Worm (Caenorhabditis elegans) whole organism, young adult: ENCODE results near the gene R05D3.3.
A peak's percentile ranks its signal among the peaks of the same experiment; 100 is the strongest.

ENCODE experiments used
- B0019.2 ChIP-seq: fragments of 200-800 bp; sonication (Bioruptor generic); conservative IDR thresholded peaks from 2 replicates; pipeline ENCODE4 v1.3.6; 2022; ENCODE audit warnings: missing genetic modification reagents, missing genetic modification characterization, missing compliant biosample characterization
- B0336.3 ChIP-seq: fragments of 200-800 bp; sonication (Bioruptor generic); IDR thresholded peaks from 2 replicates; pipeline ENCODE4 v1.3.6; 2022; ENCODE audit warnings: missing genetic modification characterization, missing compliant biosample characterization
- C06A6.2 ChIP-seq: fragments of 200-800 bp; sonication (Bioruptor generic); conservative IDR thresholded peaks from 2 replicates; pipeline ENCODE4 v1.3.6; 2022; ENCODE audit warnings: missing genetic modification characterization, missing compliant biosample characterization
- D2030.7 ChIP-seq: fragments of 200-800 bp; sonication (Bioruptor generic); IDR thresholded peaks from 2 replicates; pipeline ENCODE4 v1.3.6; 2022; ENCODE audit warnings: missing genetic modification reagents, missing genetic modification characterization, missing compliant biosample characterization
- F10E7.11 ChIP-seq: sonication (generic microtip); optimal IDR thresholded peaks from 2 replicates; lab custom pipeline; 2017; ENCODE audit warnings: mild to moderate bottlenecking, missing genetic modification characterization, moderate library complexity, missing compliant biosample characterization
- F39B2.1 ChIP-seq: fragments of 200-800 bp; sonication (Bioruptor generic); IDR thresholded peaks from 2 replicates; pipeline ENCODE4 v1.3.6; 2022; ENCODE audit warnings: missing genetic modification reagents, missing genetic modification characterization, missing compliant biosample characterization
- F49E8.2 ChIP-seq: sonication (generic microtip); optimal IDR thresholded peaks from 3 replicates; lab custom pipeline; 2017; ENCODE audit warnings: missing genetic modification characterization, mild to moderate bottlenecking, missing compliant biosample characterization, antibody characterized with exemption, moderate library complexity; ENCODE audit not compliant: insufficient read depth
- F52B5.7 ChIP-seq: sonication (generic microtip); optimal IDR thresholded peaks from 2 replicates; lab custom pipeline; 2016; ENCODE audit warnings: mild to moderate bottlenecking, missing genetic modification characterization, missing compliant biosample characterization
- F55B11.4 ChIP-seq: sonication (generic microtip); optimal IDR thresholded peaks from 2 replicates; lab custom pipeline; 2016; ENCODE audit warnings: missing compliant biosample characterization, missing genetic modification characterization, borderline replicate concordance; ENCODE audit not compliant: insufficient read depth
- F57C9.4 ChIP-seq: sonication (generic microtip); optimal IDR thresholded peaks from 2 replicates; lab custom pipeline; 2017; ENCODE audit warnings: mild to moderate bottlenecking, missing genetic modification characterization, missing compliant biosample characterization
- Y53F4B.3 ChIP-seq: fragments of 200-800 bp; sonication (Bioruptor generic); IDR thresholded peaks from 2 replicates; pipeline ENCODE4 v1.3.6; 2022; ENCODE audit warnings: missing genetic modification reagents, missing genetic modification characterization, missing compliant biosample characterization
- Y79H2A.3 ChIP-seq: fragments of 200-800 bp; sonication (Bioruptor generic); conservative IDR thresholded peaks from 2 replicates; pipeline ENCODE4 v1.3.6; 2022; ENCODE audit warnings: missing genetic modification reagents, missing genetic modification characterization, missing compliant biosample characterization
- Y95B8A.8 ChIP-seq: fragments of 200-800 bp; sonication (Bioruptor generic); IDR thresholded peaks from 2 replicates; pipeline ENCODE4 v1.3.6; 2022; ENCODE audit warnings: missing genetic modification reagents, missing genetic modification characterization, missing compliant biosample characterization
- aptf-2 ChIP-seq: fragments of 200-800 bp; sonication (Bioruptor generic); conservative IDR thresholded peaks from 2 replicates; pipeline ENCODE4 v1.3.6; 2022; ENCODE audit warnings: missing genetic modification reagents, missing genetic modification characterization, missing compliant biosample characterization
- attf-5 ChIP-seq: fragments of 200-800 bp; sonication (Bioruptor generic); optimal IDR thresholded peaks from 2 replicates; lab custom pipeline; 2018; ENCODE audit warnings: mild to moderate bottlenecking, missing genetic modification characterization, missing compliant biosample characterization
- attf-6 ChIP-seq: fragments of 200-800 bp; sonication (Bioruptor generic); IDR thresholded peaks from 2 replicates; pipeline ENCODE4 v1.3.6; 2022; ENCODE audit warnings: missing genetic modification reagents, missing genetic modification characterization, missing compliant biosample characterization
- ccch-3 ChIP-seq: fragments of 200-800 bp; sonication (Bioruptor generic); optimal IDR thresholded peaks from 2 replicates; lab custom pipeline; 2018; ENCODE audit warnings: mild to moderate bottlenecking, missing genetic modification characterization, missing compliant biosample characterization
- cebp-2 ChIP-seq: fragments of 200-800 bp; sonication (Bioruptor generic); IDR thresholded peaks from 2 replicates; pipeline ENCODE4 v1.3.6; 2022; ENCODE audit warnings: missing genetic modification characterization, missing compliant biosample characterization
- ceh-27 ChIP-seq: fragments of 200-800 bp; sonication (Bioruptor generic); optimal IDR thresholded peaks from 2 replicates; lab custom pipeline; 2018; ENCODE audit warnings: mild to moderate bottlenecking, missing genetic modification characterization, moderate library complexity, missing compliant biosample characterization
- ceh-58 ChIP-seq: fragments of 200-800 bp; sonication (Bioruptor generic); IDR thresholded peaks from 2 replicates; pipeline ENCODE4 v1.3.6; 2022; ENCODE audit warnings: missing genetic modification characterization, missing compliant biosample characterization
- ceh-79 ChIP-seq: sonication (generic microtip); optimal IDR thresholded peaks from 2 replicates; lab custom pipeline; 2017; ENCODE audit warnings: mild to moderate bottlenecking, missing genetic modification characterization, missing compliant biosample characterization
- ceh-91 ChIP-seq: fragments of 200-800 bp; sonication (Bioruptor generic); IDR thresholded peaks from 2 replicates; pipeline ENCODE4 v1.3.6; 2022; ENCODE audit warnings: missing genetic modification reagents, missing genetic modification characterization, missing compliant biosample characterization
- die-1 ChIP-seq: sonication (generic microtip); optimal IDR thresholded peaks from 2 replicates; lab custom pipeline; 2016; ENCODE audit warnings: missing genotype, mild to moderate bottlenecking, missing genetic modification characterization, missing compliant biosample characterization
- dpl-1 ChIP-seq: fragments of 150-350 bp; optimal IDR thresholded peaks from 2 replicates; lab custom pipeline; 2014; ENCODE audit warnings: missing biosample characterization, missing genetic modification reagents, missing genetic modification characterization
- efl-1 ChIP-seq: fragments of 150-350 bp; optimal IDR thresholded peaks from 2 replicates; lab custom pipeline; 2014; ENCODE audit warnings: missing biosample characterization, missing genetic modification reagents, missing genetic modification characterization
- fkh-3 ChIP-seq: sonication (generic microtip); optimal IDR thresholded peaks from 2 replicates; lab custom pipeline; 2016; ENCODE audit warnings: mild to moderate bottlenecking, missing genetic modification characterization, missing compliant biosample characterization
- hlh-26 ChIP-seq: fragments of 200-800 bp; sonication (Bioruptor generic); conservative IDR thresholded peaks from 2 replicates; pipeline ENCODE4 v1.3.6; 2022; ENCODE audit warnings: missing genetic modification reagents, missing genetic modification characterization, missing compliant biosample characterization
- hrde-1 ChIP-seq: sonication (generic microtip); optimal IDR thresholded peaks from 2 replicates; lab custom pipeline; 2016; ENCODE audit warnings: missing genetic modification characterization, mild to moderate bottlenecking, missing compliant biosample characterization, moderate library complexity, missing genotype, missing genetic modification reagents, borderline replicate concordance
- hsf-1 ChIP-seq: fragments of 200-800 bp; sonication (Bioruptor generic); IDR thresholded peaks from 2 replicates; pipeline ENCODE4 v1.3.6; 2022; ENCODE audit warnings: missing genetic modification reagents, missing genetic modification characterization, missing compliant biosample characterization
- lin-26 ChIP-seq: fragments of 200-800 bp; sonication (Bioruptor generic); IDR thresholded peaks from 2 replicates; pipeline ENCODE4 v1.3.6; 2022; ENCODE audit warnings: missing genetic modification reagents, missing genetic modification characterization, missing compliant biosample characterization
- lin-54 ChIP-seq: fragments of 200-800 bp; sonication (Bioruptor generic); optimal IDR thresholded peaks from 2 replicates; lab custom pipeline; 2018; ENCODE audit warnings: mild to moderate bottlenecking, missing genetic modification characterization, missing compliant biosample characterization
- lsl-1 ChIP-seq: fragments of 200-800 bp; sonication (Bioruptor generic); optimal IDR thresholded peaks from 2 replicates; lab custom pipeline; 2018; ENCODE audit warnings: mild to moderate bottlenecking, missing genetic modification characterization, moderate library complexity, missing compliant biosample characterization
- lsy-27 ChIP-seq: sonication (generic microtip); optimal IDR thresholded peaks from 2 replicates; lab custom pipeline; 2017; ENCODE audit warnings: missing genetic modification characterization, mild to moderate bottlenecking, missing compliant biosample characterization, antibody characterized with exemption, missing genotype, borderline replicate concordance; ENCODE audit not compliant: insufficient read depth
- madf-3 ChIP-seq: fragments of 200-800 bp; sonication (Bioruptor generic); IDR thresholded peaks from 2 replicates; pipeline ENCODE4 v1.3.6; 2022; ENCODE audit warnings: missing genetic modification reagents, missing genetic modification characterization, missing compliant biosample characterization
- madf-6 ChIP-seq: fragments of 200-800 bp; sonication (Bioruptor generic); IDR thresholded peaks from 2 replicates; pipeline ENCODE4 v1.3.6; 2022; ENCODE audit warnings: missing genetic modification reagents, missing genetic modification characterization, missing compliant biosample characterization
- madf-8 ChIP-seq: fragments of 200-800 bp; sonication (Bioruptor generic); conservative IDR thresholded peaks from 2 replicates; pipeline ENCODE4 v1.3.6; 2022; ENCODE audit warnings: missing genetic modification reagents, missing genetic modification characterization, missing compliant biosample characterization
- mes-4 ChIP-seq: sonication (generic microtip); optimal IDR thresholded peaks from 2 replicates; lab custom pipeline; 2016; ENCODE audit warnings: missing genotype, missing genetic modification characterization, missing compliant biosample characterization
- nhr-179 ChIP-seq: sonication (generic microtip); optimal IDR thresholded peaks from 2 replicates; lab custom pipeline; 2016; ENCODE audit warnings: mild to moderate bottlenecking, missing genetic modification characterization, missing compliant biosample characterization
- rcor-1 ChIP-seq: fragments of 200-800 bp; sonication (Bioruptor generic); IDR thresholded peaks from 2 replicates; pipeline ENCODE4 v1.3.6; 2022; ENCODE audit warnings: missing genetic modification reagents, missing genetic modification characterization, missing compliant biosample characterization
- sea-2 ChIP-seq: fragments of 200-800 bp; sonication (Bioruptor generic); IDR thresholded peaks from 2 replicates; pipeline ENCODE4 v1.3.6; 2022; ENCODE audit warnings: missing genetic modification characterization, missing compliant biosample characterization
- snpc-1.1 ChIP-seq: sonication (generic microtip); optimal IDR thresholded peaks from 2 replicates; lab custom pipeline; 2017; ENCODE audit warnings: missing genetic modification characterization, mild to moderate bottlenecking, missing compliant biosample characterization, antibody characterized with exemption, moderate library complexity, missing genotype, missing genetic modification reagents; ENCODE audit not compliant: insufficient read depth
- snpc-1.3 ChIP-seq: sonication (generic microtip); optimal IDR thresholded peaks from 2 replicates; lab custom pipeline; 2017; ENCODE audit warnings: missing genetic modification characterization, mild to moderate bottlenecking, missing compliant biosample characterization, antibody characterized with exemption, moderate library complexity, missing genotype, missing genetic modification reagents; ENCODE audit not compliant: insufficient read depth
- snpc-3.4 ChIP-seq: sonication (generic microtip); optimal IDR thresholded peaks from 2 replicates; lab custom pipeline; 2017; ENCODE audit warnings: missing genetic modification characterization, mild to moderate bottlenecking, missing compliant biosample characterization, antibody characterized with exemption, moderate library complexity, missing genotype, missing genetic modification reagents
- tbx-9 ChIP-seq: sonication (generic microtip); optimal IDR thresholded peaks from 2 replicates; lab custom pipeline; 2016; ENCODE audit warnings: borderline replicate concordance, missing genetic modification characterization, inconsistent platforms, missing compliant biosample characterization
- ztf-22 ChIP-seq: fragments of 200-800 bp; sonication (Bioruptor generic); optimal IDR thresholded peaks from 2 replicates; lab custom pipeline; 2018; ENCODE audit warnings: mild to moderate bottlenecking, missing genetic modification characterization, moderate library complexity, missing compliant biosample characterization
- ztf-6 ChIP-seq: fragments of 200-800 bp; sonication (Bioruptor generic); IDR thresholded peaks from 2 replicates; pipeline ENCODE4 v1.3.6; 2022; ENCODE audit warnings: missing genetic modification reagents, missing genetic modification characterization, missing compliant biosample characterization

R05D3.3 gene

ce11 chrIII:8355462-8355815, 8.4 kb upstream of the R05D3.3 start (continued):
- TF ChIP-seq lin-26 (no peak), B0019.2 (GFP tag; lab: Robert Waterston, UW) (peak; percentile 70), ceh-58 (GFP tag; lab: Robert Waterston, UW) (no peak), madf-6 (peak; percentile 84), madf-8 (GFP tag; lab: Robert Waterston, UW) (peak; percentile 64), ceh-91 (GFP tag; lab: Robert Waterston, UW) (peak; percentile 58; the same call in 1 of the 2 replicates), efl-1 (GFP tag; lab: Kevin White, UChicago) (peak; percentile 85), D2030.7 (GFP tag; lab: Robert Waterston, UW) (peak; percentile 67), rcor-1 (GFP tag; lab: Robert Waterston, UW) (no peak), fkh-3 (tag; lab: Kevin White, UChicago) (no peak), snpc-3.4 (tag; lab: Kevin White, UChicago) (no peak), sea-2 (no peak), dpl-1 (GFP tag; lab: Kevin White, UChicago) (peak; percentile 73), tbx-9 (tag; lab: Kevin White, UChicago) (no peak), lsl-1 (GFP tag; lab: Kevin White, UChicago) (peak; percentile 61), hsf-1 (GFP tag; lab: Robert Waterston, UW) (peak; percentile 96), Y53F4B.3 (GFP tag; lab: Robert Waterston, UW) (no peak), attf-6 (GFP tag; lab: Robert Waterston, UW) (no peak), lsy-27 (tag; lab: Kevin White, UChicago) (no peak), madf-3 (GFP tag; lab: Robert Waterston, UW) (no peak), ztf-22 (GFP tag; lab: Kevin White, UChicago) (no peak), die-1 (tag; lab: Kevin White, UChicago) (no peak)
- TF ChIP-seq, all 124 proteins: peak for 12

ce11 chrIII:8356407-8356881, 7.4 kb upstream of the R05D3.3 start:
- TF ChIP-seq mes-4 (tag; lab: Kevin White, UChicago), result no peak
- TF ChIP-seq attf-5 (GFP tag; lab: Kevin White, UChicago), result peak; percentile 79
- TF ChIP-seq F49E8.2 (tag; lab: Kevin White, UChicago), result no peak
- no peak for TF ChIP-seq F10E7.11 (tag; lab: Kevin White, UChicago)
- TF ChIP-seq ccch-3 (GFP tag; lab: Kevin White, UChicago), result no peak
- no peak for TF ChIP-seq efl-1 (GFP tag; lab: Kevin White, UChicago)
- TF ChIP-seq F55B11.4, result no peak
- TF ChIP-seq snpc-1.1 (tag; lab: Kevin White, UChicago), result no peak
- no peak for TF ChIP-seq C06A6.2 (GFP tag; lab: Robert Waterston, UW)
- no peak for TF ChIP-seq cebp-2 (GFP tag; lab: Robert Waterston, UW)
- no peak for TF ChIP-seq lin-54 (GFP tag; lab: Kevin White, UChicago)
- TF ChIP-seq hrde-1 (tag; lab: Kevin White, UChicago), result no peak
- no peak for TF ChIP-seq hlh-26 (GFP tag; lab: Robert Waterston, UW)
- TF ChIP-seq ztf-6, result no peak
- TF ChIP-seq aptf-2 (GFP tag; lab: Robert Waterston, UW), result no peak
- no peak for TF ChIP-seq nhr-179 (tag; lab: Kevin White, UChicago)
- no peak for TF ChIP-seq ztf-22 (GFP tag; lab: Kevin White, UChicago)
- no peak for TF ChIP-seq F52B5.7 (tag; lab: Kevin White, UChicago)
- TF ChIP-seq snpc-3.4 (tag; lab: Kevin White, UChicago), result peak; percentile 26
- peak; percentile 31 for TF ChIP-seq dpl-1 (GFP tag; lab: Kevin White, UChicago)
- TF ChIP-seq Y95B8A.8 (GFP tag; lab: Robert Waterston, UW), result no peak
- TF ChIP-seq F39B2.1 (GFP tag; lab: Robert Waterston, UW), result no peak
- no peak for TF ChIP-seq F57C9.4 (tag; lab: Kevin White, UChicago)
- peak; percentile 65 for TF ChIP-seq ceh-27 (GFP tag; lab: Kevin White, UChicago)
- no peak for TF ChIP-seq Y79H2A.3 (GFP tag; lab: Robert Waterston, UW)
- TF ChIP-seq B0336.3 (GFP tag; lab: Robert Waterston, UW), result peak; percentile 62; the same call in 1 of the 2 replicates
- no peak for TF ChIP-seq attf-6 (GFP tag; lab: Robert Waterston, UW)
- peak; percentile 12 for TF ChIP-seq snpc-1.3 (tag; lab: Kevin White, UChicago)
- TF ChIP-seq ceh-79 (tag; lab: Kevin White, UChicago), result no peak
